Worm (Caenorhabditis elegans) whole organism, mixed stage, embryonic: ENCODE results near the gene F55C9.6.

ENCODE experiments used
- M03D4.4 ChIP-seq: sonication (generic microtip); optimal IDR thresholded peaks from 2 replicates; lab custom pipeline; 2017; ENCODE audit warnings: mild to moderate bottlenecking, missing genetic modification characterization, missing compliant biosample characterization
- blmp-1 ChIP-seq: fragments of 150-350 bp; optimal IDR thresholded peaks from 2 replicates; lab custom pipeline; 2014; ENCODE audit warnings: missing biosample characterization, missing genetic modification characterization
- ces-1 ChIP-seq: fragments of 150-350 bp; optimal IDR thresholded peaks from 2 replicates; lab custom pipeline; 2014; ENCODE audit warnings: missing biosample characterization, missing genetic modification reagents, missing genetic modification characterization
- drap-1 ChIP-seq: fragments of 200-800 bp; sonication (Bioruptor generic); optimal IDR thresholded peaks from 3 replicates; lab custom pipeline; 2018; ENCODE audit warnings: mild to moderate bottlenecking, missing genetic modification characterization, missing compliant biosample characterization
- elt-1 ChIP-seq: sonication (generic microtip); optimal IDR thresholded peaks from 2 replicates; lab custom pipeline; 2017; ENCODE audit warnings: missing genetic modification characterization, mild to moderate bottlenecking, missing compliant biosample characterization, antibody characterized with exemption, moderate library complexity, borderline replicate concordance; ENCODE audit not compliant: insufficient read depth
- elt-3 ChIP-seq: fragments of 150-350 bp; optimal IDR thresholded peaks from 2 replicates; lab custom pipeline; 2014; ENCODE audit warnings: missing biosample characterization, missing genetic modification characterization
- lin-13 ChIP-seq: fragments of 150-350 bp; optimal IDR thresholded peaks from 2 replicates; lab custom pipeline; 2014; ENCODE audit warnings: missing biosample characterization, missing genetic modification characterization
- mab-5 ChIP-seq: fragments of 150-350 bp; optimal IDR thresholded peaks from 2 replicates; lab custom pipeline; 2014; ENCODE audit warnings: missing biosample characterization, missing genetic modification characterization
- nhr-12 ChIP-seq: fragments of 150-350 bp; optimal IDR thresholded peaks from 2 replicates; lab custom pipeline; 2014; ENCODE audit warnings: missing biosample characterization, missing genetic modification characterization
- sptf-1 ChIP-seq: sonication (generic microtip); optimal IDR thresholded peaks from 2 replicates; lab custom pipeline; 2017; ENCODE audit warnings: mild to moderate bottlenecking, missing genetic modification characterization, moderate library complexity, missing compliant biosample characterization
- unc-62 ChIP-seq: fragments of 150-350 bp; optimal IDR thresholded peaks from 2 replicates; lab custom pipeline; 2014; ENCODE audit warnings: missing biosample characterization, missing genetic modification reagents, missing genetic modification characterization
- ztf-11 ChIP-seq: fragments of 150-350 bp; optimal IDR thresholded peaks from 2 replicates; lab custom pipeline; 2014; ENCODE audit warnings: missing biosample characterization, missing genetic modification characterization

- TF ChIP-seq ztf-11 (tag; lab: Kevin White, UChicago) (no peak), M03D4.4 (tag; lab: Kevin White, UChicago) (no peak), elt-3 (tag; lab: Kevin White, UChicago) (no peak), elt-1 (tag; lab: Kevin White, UChicago) (no peak), lin-13 (tag; lab: Kevin White, UChicago) (no peak), ces-1 (GFP tag; lab: Kevin White, UChicago) (no peak), nhr-12 (tag; lab: Kevin White, UChicago) (no peak), unc-62 (GFP tag; lab: Kevin White, UChicago) (no peak), mab-5 (tag; lab: Kevin White, UChicago) (no peak), sptf-1 (tag; lab: Kevin White, UChicago) (no peak), blmp-1 (tag; lab: Kevin White, UChicago) (no peak), drap-1 (no peak)
Observed at ce11 chrV:19262349-19262748, 34.3 kb downstream of the F55C9.6 start, which contains the start of gene F21D9.2.
